Worm (Caenorhabditis elegans): ENCODE results near the gene aipl-1.

- TF ChIP-seq unc-62 (GFP tag; optimal IDR thresholded peaks at IDR 0.05 in 1 of 2) (no peak), unc-62 (tag; optimal IDR thresholded peaks at IDR 0.05) (no peak), unc-130 (GFP tag; optimal IDR thresholded peaks at IDR 0.05) (no peak), nhr-48 (tag; optimal IDR thresholded peaks at IDR 0.05) (no peak), php-3 (GFP tag; IDR thresholded peaks at IDR 0.05) (no peak), ZK546.5 (tag; optimal IDR thresholded peaks at IDR 0.05) (no peak), nhr-76 (tag; optimal IDR thresholded peaks at IDR 0.05) (no peak), nhr-10 (tag; optimal IDR thresholded peaks at IDR 0.05) (no peak)
Measured at ce11 chrV:15094749-15095148, 41.9 kb downstream of the aipl-1 start, which contains the start of gene srx-78.

Measured in whole organism, L4 larva.